Worm (Caenorhabditis elegans): ENCODE measurements around the gene hlh-13.

The hlh-13 gene

ce11 chrX:4279294-4279782 is 30.3 kb downstream of the hlh-13 start, which contains the start of the genes twk-28 and ets-9:
Gene twk-28 (minus strand): TSS chrX:4279344.
Gene ets-9 (plus strand): TSS chrX:4279703.
- no peak for TF ChIP-seq ahr-1 (tag; optimal IDR thresholded peaks at IDR 0.05)
- TF ChIP-seq ztf-16 (tag; optimal IDR thresholded peaks at IDR 0.05): no peak
- no peak for TF ChIP-seq odd-2 (tag; optimal IDR thresholded peaks at IDR 0.05)
- no peak for TF ChIP-seq pat-9 (tag; optimal IDR thresholded peaks at IDR 0.05)
- no peak for TF ChIP-seq pqm-1 (tag; optimal IDR thresholded peaks at IDR 0.05)
- no peak for TF ChIP-seq Y22D7AL.16 (tag; optimal IDR thresholded peaks at IDR 0.05)
- TF ChIP-seq ama-1 (optimal IDR thresholded peaks at IDR 0.05): no peak
- no peak for TF ChIP-seq pag-3 (tag; optimal IDR thresholded peaks at IDR 0.05; ENCODE audit: borderline replicate concordance)
- TF ChIP-seq che-1 (tag; optimal IDR thresholded peaks at IDR 0.05): no peak
- TF ChIP-seq pax-1 (tag; optimal IDR thresholded peaks at IDR 0.05): no peak
- TF ChIP-seq sox-2 (GFP tag; IDR thresholded peaks at IDR 0.05): no peak
- TF ChIP-seq ceh-2 (tag; optimal IDR thresholded peaks at IDR 0.05): no peak
- no peak for TF ChIP-seq C38D4.7 (GFP tag; optimal IDR thresholded peaks at IDR 0.05)
- TF ChIP-seq gmeb-2 (tag; optimal IDR thresholded peaks at IDR 0.05): no peak
- TF ChIP-seq eyg-1 (tag; optimal IDR thresholded peaks at IDR 0.05): no peak

ce11 chrX:4282380-4282779 is 33.3 kb downstream of the hlh-13 start, which contains the start of gene C52B9.19:
Gene C52B9.19 (plus strand): TSS chrX:4282555.
- TF ChIP-seq unc-86 (tag; optimal IDR thresholded peaks at IDR 0.05) (no peak), dve-1 (tag; optimal IDR thresholded peaks at IDR 0.05) (no peak), ceh-6 (GFP tag; optimal IDR thresholded peaks at IDR 0.05) (no peak), pag-3 (tag; optimal IDR thresholded peaks at IDR 0.05; ENCODE audit: borderline replicate concordance) (no peak), gmeb-2 (tag; optimal IDR thresholded peaks at IDR 0.05) (no peak), ttx-3 (tag; optimal IDR thresholded peaks at IDR 0.05) (no peak)

ce11 chrX:4283989-4284388 is 34.9 kb downstream of the hlh-13 start, which contains the start of gene ets-10:
Gene ets-10 (plus strand): TSS chrX:4284189.
- TF ChIP-seq dve-1 (tag; optimal IDR thresholded peaks at IDR 0.05): no peak
- no peak for TF ChIP-seq pha-2 (tag; optimal IDR thresholded peaks at IDR 0.05)
- no peak for TF ChIP-seq tbx-2 (tag; optimal IDR thresholded peaks at IDR 0.05)

- TF ChIP-seq hlh-13 (GFP tag; optimal IDR thresholded peaks at IDR 0.05) (no peak), nhr-232 (tag; optimal IDR thresholded peaks at IDR 0.05) (no peak), pha-4 (tag; optimal IDR thresholded peaks at IDR 0.05) (no peak), ceh-22 (tag; optimal IDR thresholded peaks at IDR 0.05) (no peak), eyg-1 (tag; optimal IDR thresholded peaks at IDR 0.05) (no peak), fkh-6 (tag; optimal IDR thresholded peaks at IDR 0.05) (no peak), ceh-18 (tag; optimal IDR thresholded peaks at IDR 0.05) (no peak), sox-4 (tag; optimal IDR thresholded peaks at IDR 0.05) (no peak), ztf-16 (tag; optimal IDR thresholded peaks at IDR 0.05) (no peak), T23F11.4 (GFP tag; optimal IDR thresholded peaks at IDR 0.05) (no peak), unc-42 (tag; optimal IDR thresholded peaks at IDR 0.05) (no peak), ceh-9 (tag; optimal IDR thresholded peaks at IDR 0.05) (no peak), sdc-2 (tag; optimal IDR thresholded peaks at IDR 0.05) (no peak), hlh-6 (tag; optimal IDR thresholded peaks at IDR 0.05) (no peak), pat-9 (tag; optimal IDR thresholded peaks at IDR 0.05) (no peak)
Observed at ce11 chrX:4284470-4284869, 35.4 kb downstream of the hlh-13 start.

ce11 chrX:4285669-4286174 is 36.7 kb downstream of the hlh-13 start, which contains the start of gene cka-2:
Gene cka-2 (plus strand): TSS chrX:4286124.
- TF ChIP-seq unc-42 (tag; optimal IDR thresholded peaks at IDR 0.05) (peak; percentile 38), ceh-9 (tag; optimal IDR thresholded peaks at IDR 0.05) (no peak), che-1 (tag; optimal IDR thresholded peaks at IDR 0.05) (no peak), ceh-45 (GFP tag; IDR thresholded peaks at IDR 0.05) (no peak)

All from whole organism, late embryonic.